Fruit fly (Drosophila melanogaster) whole organism, embryonic: Measurements from ENCODE around the gene Tengl3.

Experiments used
- ATbp ChIP-seq: fragments of 200-800 bp; sonication (Bioruptor generic); optimal IDR thresholded peaks from 2 replicates; lab custom pipeline; 2017; ENCODE audit warnings: missing biosample characterization, mild to moderate bottlenecking, missing genetic modification characterization, missing genetic modification reagents
- CG12744 ChIP-seq: fragments of 200-800 bp; sonication (Bioruptor generic); optimal IDR thresholded peaks from 2 replicates; lab custom pipeline; 2016; ENCODE audit warnings: missing biosample characterization, missing genetic modification characterization
- CG12769 ChIP-seq: fragments of 200-800 bp; sonication (Bioruptor generic); optimal IDR thresholded peaks from 2 replicates; lab custom pipeline; 2019; ENCODE audit warnings: missing biosample characterization, mild to moderate bottlenecking, missing genetic modification characterization, moderate library complexity
- CG13296 ChIP-seq: fragments of 200-800 bp; sonication (Bioruptor generic); optimal IDR thresholded peaks from 3 replicates; lab custom pipeline; 2018; ENCODE audit warnings: missing biosample characterization, mild to moderate bottlenecking, missing genetic modification characterization
- CG13424 ChIP-seq: fragments of 200-800 bp; sonication (Bioruptor generic); optimal IDR thresholded peaks from 2 replicates; lab custom pipeline; 2019; ENCODE audit warnings: missing biosample characterization, mild to moderate bottlenecking, missing genetic modification characterization, moderate library complexity
- CG13775 ChIP-seq: fragments of 200-800 bp; sonication (Bioruptor generic); optimal IDR thresholded peaks from 3 replicates; lab custom pipeline; 2017; ENCODE audit warnings: missing biosample characterization, mild to moderate bottlenecking, missing genetic modification characterization
- CG17829 ChIP-seq: fragments of 200-800 bp; optimal IDR thresholded peaks from 2 replicates; lab custom pipeline; 2019; ENCODE audit warnings: missing biosample characterization, mild to moderate bottlenecking, missing genetic modification characterization, moderate library complexity
- CG1832 ChIP-seq: fragments of 200-800 bp; sonication (Bioruptor generic); optimal IDR thresholded peaks from 2 replicates; lab custom pipeline; 2017; ENCODE audit warnings: missing biosample characterization, mild to moderate bottlenecking, missing genetic modification characterization, inconsistent platforms
- CG18619 ChIP-seq: fragments of 200-800 bp; sonication (Bioruptor generic); optimal IDR thresholded peaks from 3 replicates; lab custom pipeline; 2017; ENCODE audit warnings: missing biosample characterization, mild to moderate bottlenecking, missing genetic modification characterization
- CG2678 ChIP-seq: fragments of 200-800 bp; sonication (Bioruptor generic); optimal IDR thresholded peaks from 3 replicates; lab custom pipeline; 2019; ENCODE audit warnings: missing biosample characterization, mild to moderate bottlenecking, missing genetic modification characterization, moderate library complexity
- CG2875 ChIP-seq: fragments of 200-800 bp; sonication (Bioruptor generic); optimal IDR thresholded peaks from 2 replicates; lab custom pipeline; 2017; ENCODE audit warnings: missing biosample characterization, mild to moderate bottlenecking, missing genetic modification characterization, missing genetic modification reagents
- CG32767 ChIP-seq: fragments of 200-800 bp; sonication (Bioruptor generic); IDR thresholded peaks from 2 replicates; pipeline ENCODE4 v1.3.6; 2022; ENCODE audit warnings: missing biosample characterization, missing genetic modification characterization
- CG34376 ChIP-seq: fragments of 200-800 bp; sonication (Bioruptor generic); optimal IDR thresholded peaks from 2 replicates; lab custom pipeline; 2018; ENCODE audit warnings: missing biosample characterization, mild to moderate bottlenecking, missing genetic modification characterization
- CG3995 ChIP-seq: fragments of 200-800 bp; sonication (Bioruptor generic); optimal IDR thresholded peaks from 3 replicates; lab custom pipeline; 2016; ENCODE audit warnings: missing biosample characterization, missing genetic modification characterization
- CG7271 ChIP-seq: fragments of 200-800 bp; sonication (Bioruptor generic); optimal IDR thresholded peaks from 2 replicates; lab custom pipeline; 2018; ENCODE audit warnings: missing biosample characterization, mild to moderate bottlenecking, missing genetic modification characterization, moderate library complexity
- CG8290 ChIP-seq, 3 experiments: fragments of 200-800 bp; sonication (Bioruptor generic); optimal IDR thresholded peaks; 2 replicates each; lab custom pipeline; 2016 to 2019; ENCODE audit warnings: missing biosample characterization in 3 of 3, missing genetic modification characterization in 3 of 3, mild to moderate bottlenecking in 2 of 3, moderate library complexity in 1 of 3
- CG8359 ChIP-seq: fragments of 200-800 bp; sonication (Bioruptor generic); optimal IDR thresholded peaks from 2 replicates; lab custom pipeline; 2017; ENCODE audit warnings: missing biosample characterization, mild to moderate bottlenecking, missing genetic modification characterization, borderline replicate concordance
- CG9437 ChIP-seq: fragments of 200-800 bp; sonication (Bioruptor generic); optimal IDR thresholded peaks from 2 replicates; lab custom pipeline; 2018; ENCODE audit warnings: missing biosample characterization, mild to moderate bottlenecking, missing genetic modification characterization
- CG9797 ChIP-seq: fragments of 200-800 bp; sonication (Bioruptor generic); optimal IDR thresholded peaks from 3 replicates; lab custom pipeline; 2018; ENCODE audit warnings: missing biosample characterization, mild to moderate bottlenecking, missing genetic modification characterization
- Dip3 ChIP-seq: fragments of 200-800 bp; sonication (Bioruptor generic); optimal IDR thresholded peaks from 3 replicates; lab custom pipeline; 2016; ENCODE audit warnings: missing biosample characterization, missing genetic modification characterization
- Fer1 ChIP-seq: fragments of 200-800 bp; sonication (Bioruptor generic); optimal IDR thresholded peaks from 2 replicates; lab custom pipeline; 2017; ENCODE audit warnings: missing biosample characterization, mild to moderate bottlenecking, missing genetic modification characterization
- Meics ChIP-seq: fragments of 200-800 bp; sonication (Bioruptor generic); optimal IDR thresholded peaks from 2 replicates; lab custom pipeline; 2017; ENCODE audit warnings: missing biosample characterization, mild to moderate bottlenecking, missing genetic modification characterization
- Nf-YA ChIP-seq: fragments of 200-800 bp; sonication (Bioruptor generic); IDR thresholded peaks from 2 replicates; pipeline ENCODE4 v1.3.6; 2022; ENCODE audit warnings: missing biosample characterization, missing genetic modification characterization
- Ptx1 ChIP-seq: fragments of 200-800 bp; sonication (Bioruptor generic); IDR thresholded peaks from 2 replicates; pipeline ENCODE4 v1.3.6; 2022; ENCODE audit warnings: missing biosample characterization, missing genetic modification characterization
- Six4 ChIP-seq: fragments of 200-800 bp; sonication (Bioruptor generic); optimal IDR thresholded peaks from 2 replicates; lab custom pipeline; 2016; ENCODE audit warnings: missing biosample characterization, missing genetic modification characterization
- TFAM ChIP-seq: fragments of 200-800 bp; sonication (Bioruptor generic); optimal IDR thresholded peaks from 2 replicates; lab custom pipeline; 2017; ENCODE audit warnings: missing biosample characterization, missing genetic modification characterization, inconsistent platforms
- bab2 ChIP-seq: fragments of 200-800 bp; sonication (Bioruptor generic); optimal IDR thresholded peaks from 2 replicates; lab custom pipeline; 2016; ENCODE audit warnings: missing biosample characterization, missing genetic modification characterization
- caup ChIP-seq: fragments of 200-800 bp; sonication (Bioruptor generic); optimal IDR thresholded peaks from 3 replicates; lab custom pipeline; 2017; ENCODE audit warnings: missing biosample characterization, mild to moderate bottlenecking, missing genetic modification characterization, moderate library complexity; ENCODE audit not compliant: severe bottlenecking
- chinmo ChIP-seq: fragments of 200-800 bp; sonication (Bioruptor generic); IDR thresholded peaks from 4 replicates; pipeline ENCODE4 v1.3.6; 2022; ENCODE audit warnings: missing biosample characterization, missing genetic modification characterization; ENCODE audit not compliant: partially characterized antibody
- dan ChIP-seq: fragments of 200-800 bp; sonication (Bioruptor generic); IDR thresholded peaks from 2 replicates; pipeline ENCODE4 v1.3.6; 2022; ENCODE audit warnings: missing biosample characterization, missing genetic modification characterization
- dimm ChIP-seq: fragments of 200-800 bp; sonication (Bioruptor generic); IDR thresholded peaks from 2 replicates; pipeline ENCODE4 v1.3.6; 2022; ENCODE audit warnings: missing biosample characterization, missing genetic modification characterization
- disco-r ChIP-seq: fragments of 200-800 bp; sonication (Bioruptor generic); optimal IDR thresholded peaks from 2 replicates; lab custom pipeline; 2016; ENCODE audit warnings: missing biosample characterization, missing genetic modification characterization
- dmrt99B ChIP-seq: fragments of 200-800 bp; sonication (Bioruptor generic); optimal IDR thresholded peaks from 2 replicates; lab custom pipeline; 2018; ENCODE audit warnings: missing biosample characterization, mild to moderate bottlenecking, missing genetic modification characterization, moderate library complexity
- eyg ChIP-seq: fragments of 200-800 bp; sonication (Bioruptor generic); optimal IDR thresholded peaks from 3 replicates; lab custom pipeline; 2016; ENCODE audit warnings: missing biosample characterization, missing genetic modification characterization
- gcm ChIP-seq: fragments of 200-800 bp; sonication (Bioruptor generic); optimal IDR thresholded peaks from 2 replicates; lab custom pipeline; 2019; ENCODE audit warnings: missing biosample characterization, mild to moderate bottlenecking, missing genetic modification characterization, moderate library complexity
- grn ChIP-seq: fragments of 200-800 bp; sonication (Bioruptor generic); optimal IDR thresholded peaks from 3 replicates; lab custom pipeline; 2017; ENCODE audit warnings: missing biosample characterization, missing genetic modification characterization
- gsb-n ChIP-seq: fragments of 200-800 bp; sonication (Bioruptor generic); optimal IDR thresholded peaks from 3 replicates; lab custom pipeline; 2018; ENCODE audit warnings: missing biosample characterization, mild to moderate bottlenecking, missing genetic modification characterization
- her ChIP-seq: fragments of 200-800 bp; sonication (Bioruptor generic); optimal IDR thresholded peaks from 2 replicates; lab custom pipeline; 2016; ENCODE audit warnings: missing biosample characterization, missing genetic modification characterization
- hth ChIP-seq: fragments of >200 bp; optimal IDR thresholded peaks from 2 replicates; lab custom pipeline; 2017; ENCODE audit warnings: inconsistent platforms
- kah ChIP-seq: fragments of 200-800 bp; sonication (Bioruptor generic); optimal IDR thresholded peaks from 2 replicates; lab custom pipeline; 2018; ENCODE audit warnings: missing biosample characterization, mild to moderate bottlenecking, missing genetic modification characterization
- nerfin-2 ChIP-seq: fragments of 200-800 bp; sonication (Bioruptor generic); IDR thresholded peaks from 2 replicates; pipeline ENCODE4 v1.3.6; 2022; ENCODE audit warnings: missing biosample characterization, missing genetic modification characterization; ENCODE audit not compliant: partially characterized antibody
- nom ChIP-seq: fragments of 200-800 bp; sonication (Bioruptor generic); optimal IDR thresholded peaks from 2 replicates; lab custom pipeline; 2017; ENCODE audit warnings: missing biosample characterization, missing genetic modification characterization, mild to moderate bottlenecking, moderate library complexity, missing genetic modification reagents
- otp ChIP-seq: fragments of 200-800 bp; sonication (Bioruptor generic); IDR thresholded peaks from 3 replicates; pipeline ENCODE4, ENCODE4 v1.3.6; 2022; ENCODE audit warnings: missing biosample characterization, missing genetic modification characterization
- pb ChIP-seq: fragments of 200-800 bp; sonication (Bioruptor generic); optimal IDR thresholded peaks from 3 replicates; lab custom pipeline; 2016; ENCODE audit warnings: missing biosample characterization, missing genetic modification characterization
- repo ChIP-seq: fragments of 200-800 bp; sonication (Bioruptor generic); optimal IDR thresholded peaks from 2 replicates; lab custom pipeline; 2016; ENCODE audit warnings: missing biosample characterization, missing genetic modification characterization
- sob ChIP-seq: fragments of 200-800 bp; sonication (Bioruptor generic); IDR thresholded peaks from 2 replicates; pipeline ENCODE4 v1.3.6; 2022; ENCODE audit warnings: missing biosample characterization, missing genetic modification characterization
- sug ChIP-seq: fragments of 200-800 bp; optimal IDR thresholded peaks from 2 replicates; lab custom pipeline; 2019; ENCODE audit warnings: missing biosample characterization, mild to moderate bottlenecking, missing genetic modification characterization, moderate library complexity
- vfl ChIP-seq: fragments of 200-800 bp; sonication (Bioruptor generic); optimal IDR thresholded peaks from 2 replicates; lab custom pipeline; 2016; ENCODE audit warnings: missing biosample characterization, missing genetic modification characterization

The Tengl3 gene

dm6 chr2L:2202018-2202852 lies 35.8 kb downstream of the Tengl3 start (continued):
- TF ChIP-seq nerfin-2 (GFP tag; lab: Robert Waterston, UW) (peak; percentile 83), CG8290 (GFP tag; optimal IDR thresholded peaks at IDR 0.05; lab: Kevin White, UChicago) (peak; percentile 99), CG8290 (tag; optimal IDR thresholded peaks at IDR 0.05; lab: Kevin White, UChicago) (peak; percentile 95 to 98), Dip3 (peak; percentile 38), disco-r (GFP tag; lab: Kevin White, UChicago) (peak; percentile 96), Ptx1 (GFP tag; lab: Robert Waterston, UW) (peak; percentile 98), repo (peak; percentile 97), CG2678 (peak; percentile 98), bab2 (GFP tag; lab: Kevin White, UChicago) (peak; percentile 98), TFAM (GFP tag; lab: Kevin White, UChicago) (peak; percentile 97), CG32767 (GFP tag; lab: Robert Waterston, UW) (peak; percentile 99), gcm (GFP tag; lab: Kevin White, UChicago) (peak; percentile 100), CG12769 (tag; lab: Kevin White, UChicago) (peak; percentile 94), hth (lab: Kevin White, UChicago) (no peak), CG7271 (peak; percentile 99), CG34376 (no peak), CG13296 (GFP tag; lab: Kevin White, UChicago) (peak; percentile 82), pb (peak; percentile 94), her (GFP tag; lab: Kevin White, UChicago) (peak; percentile 92), CG12744 (GFP tag; lab: Kevin White, UChicago) (peak; percentile 95), dmrt99B (peak; percentile 99), gsb-n (tag; lab: Kevin White, UChicago) (peak; percentile 100), CG18619 (GFP tag; lab: Kevin White, UChicago) (peak; percentile 95), CG9797 (GFP tag; lab: Kevin White, UChicago) (peak; percentile 72), eyg (GFP tag; lab: Kevin White, UChicago) (peak; percentile 92), Six4 (GFP tag; lab: Kevin White, UChicago) (peak; percentile 99), chinmo (GFP tag; lab: Robert Waterston, UW) (peak; percentile 73; the same call in 1 of the 4 replicates), otp (GFP tag; lab: Robert Waterston, UW) (peak; percentile 99), CG8359 (GFP tag; lab: Kevin White, UChicago) (peak; percentile 96), vfl (GFP tag; lab: Kevin White, UChicago) (peak; percentile 88), Fer1 (GFP tag; lab: Kevin White, UChicago) (peak; percentile 92), caup (GFP tag; lab: Kevin White, UChicago) (peak; percentile 87), sug (peak; percentile 69), kah (GFP tag; lab: Kevin White, UChicago) (peak; percentile 96), Nf-YA (peak; percentile 99), Meics (GFP tag; lab: Kevin White, UChicago) (peak; percentile 86), CG1832 (GFP tag; lab: Kevin White, UChicago) (peak; percentile 59), ATbp (GFP tag; lab: Kevin White, UChicago) (peak; percentile 99), dimm (peak; percentile 99), grn (peak; percentile 89), dan (GFP tag; lab: Robert Waterston, UW) (peak; percentile 99), CG13424 (tag; lab: Kevin White, UChicago) (peak; percentile 99), CG9437 (GFP tag; lab: Kevin White, UChicago) (peak; percentile 94), CG2875 (peak; percentile 100), CG17829 (tag; lab: Kevin White, UChicago) (peak; percentile 100), sob (GFP tag; lab: Robert Waterston, UW) (peak; percentile 95), CG13775 (GFP tag; lab: Kevin White, UChicago) (peak; percentile 97), CG3995 (GFP tag; lab: Kevin White, UChicago) (peak; percentile 47), nom (GFP tag; lab: Kevin White, UChicago) (peak; percentile 99)
